Fruit fly (Drosophila melanogaster): ENCODE results near the gene meng.
A peak's percentile ranks its signal among the peaks of the same experiment; 100 is the strongest.

The meng gene

DNA sequence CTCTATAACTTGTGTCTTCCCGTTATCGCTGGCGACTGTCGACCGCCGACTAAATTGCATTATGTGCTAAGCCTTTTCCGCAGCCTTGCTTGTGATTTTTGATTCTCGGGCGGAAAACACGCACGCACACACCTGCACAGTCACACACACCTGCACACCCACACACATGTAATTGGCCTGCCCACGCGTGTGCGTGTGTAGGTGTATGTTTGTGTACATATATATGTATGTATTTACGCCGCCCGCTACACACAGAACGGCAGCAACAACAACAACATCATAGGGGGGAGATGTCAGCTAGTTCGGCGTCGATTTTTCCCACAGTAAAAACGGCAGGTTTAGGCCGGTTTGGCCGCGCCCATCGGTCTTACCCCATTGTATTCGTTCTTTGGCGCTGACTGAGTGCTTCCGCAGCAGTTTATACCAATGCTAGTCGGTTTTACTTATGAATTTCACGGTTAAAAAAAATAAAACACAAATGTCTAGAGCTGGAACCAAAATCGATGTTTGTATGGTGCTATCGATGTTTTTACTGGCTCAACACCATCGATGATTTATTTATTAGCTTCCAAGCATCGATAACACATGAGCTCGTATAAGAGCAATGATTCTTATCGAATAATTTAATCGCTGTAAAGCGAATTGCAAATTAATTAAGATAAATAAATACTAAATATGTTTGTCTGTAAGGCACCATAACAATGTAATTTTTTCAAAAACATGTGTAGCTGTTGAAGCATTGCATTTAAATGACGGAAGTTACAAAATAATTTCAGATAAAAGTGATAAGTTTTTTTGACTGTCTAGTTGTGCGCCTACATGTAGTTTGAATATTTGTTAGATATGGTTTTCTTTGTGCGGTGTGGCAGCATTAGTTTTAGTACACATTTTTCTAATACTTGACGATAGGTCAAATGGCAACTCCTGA lies 19.2 kb upstream of the meng start, which contains the start of gene homer (continued):
- TF ChIP-seq CG7839 (tag; optimal IDR thresholded peaks at IDR 0.05) (no peak), shn (GFP tag; optimal IDR thresholded peaks at IDR 0.05) (no peak), dm (GFP tag; optimal IDR thresholded peaks at IDR 0.05) (peak; percentile 27), CG13624 (GFP tag; optimal IDR thresholded peaks at IDR 0.05) (no peak), unpg (GFP tag; optimal IDR thresholded peaks at IDR 0.05) (no peak), en (GFP tag; optimal IDR thresholded peaks at IDR 0.05) (peak; percentile 11), CG9609 (GFP tag; optimal IDR thresholded peaks at IDR 0.05) (no peak), klu (GFP tag; IDR thresholded peaks at IDR 0.05) (no peak), phol (tag; optimal IDR thresholded peaks at IDR 0.05) (peak; percentile 37), jigr1 (GFP tag; IDR thresholded peaks at IDR 0.05) (no peak), CG2712 (tag; optimal IDR thresholded peaks at IDR 0.05) (peak; percentile 29), NC2α (GFP tag; optimal IDR thresholded peaks at IDR 0.05) (no peak), CG15601 (tag; optimal IDR thresholded peaks at IDR 0.05) (no peak), CG10979 (tag; optimal IDR thresholded peaks at IDR 0.05) (no peak), Lpt (GFP tag; optimal IDR thresholded peaks at IDR 0.05) (no peak), ase (GFP tag; IDR thresholded peaks at IDR 0.05) (no peak), HmgD (GFP tag; optimal IDR thresholded peaks at IDR 0.05) (no peak), CG8478 (optimal IDR thresholded peaks at IDR 0.05) (peak; percentile 94), CG10147 (GFP tag; optimal IDR thresholded peaks at IDR 0.05) (no peak), al (GFP tag; IDR thresholded peaks at IDR 0.05) (no peak), Neu2 (GFP tag; optimal IDR thresholded peaks at IDR 0.05; ENCODE audit: borderline replicate concordance) (no peak), CG15479 (GFP tag; optimal IDR thresholded peaks at IDR 0.05) (no peak), CG4820 (GFP tag; optimal IDR thresholded peaks at IDR 0.05) (no peak), gsb (GFP tag; IDR thresholded peaks at IDR 0.05) (no peak), CG7987 (GFP tag; optimal IDR thresholded peaks at IDR 0.05) (no peak), CG11696 (GFP tag; IDR thresholded peaks at IDR 0.05) (no peak), bowl (GFP tag; IDR thresholded peaks at IDR 0.05) (no peak), CG16815 (GFP tag; optimal IDR thresholded peaks at IDR 0.05) (no peak), gsb-n (tag; optimal IDR thresholded peaks at IDR 0.05) (peak; percentile 48), CG12236 (GFP tag; optimal IDR thresholded peaks at IDR 0.05) (no peak), Meics (GFP tag; optimal IDR thresholded peaks at IDR 0.05) (no peak), wek (GFP tag; optimal IDR thresholded peaks at IDR 0.05) (no peak), CG18011 (GFP tag; optimal IDR thresholded peaks at IDR 0.05) (no peak), Rx (GFP tag; IDR thresholded peaks at IDR 0.05) (no peak), CG4854 (GFP tag; optimal IDR thresholded peaks at IDR 0.05) (no peak), CG10274 (GFP tag; optimal IDR thresholded peaks at IDR 0.05) (no peak), slbo (GFP tag; IDR thresholded peaks at IDR 0.05) (no peak), cas (GFP tag; IDR thresholded peaks at IDR 0.05) (no peak), tgo (GFP tag; IDR thresholded peaks at IDR 0.05) (no peak), CTCF (GFP tag; optimal IDR thresholded peaks at IDR 0.05) (no peak), grau (tag; optimal IDR thresholded peaks at IDR 0.05) (no peak), psq (GFP tag; optimal IDR thresholded peaks at IDR 0.05) (no peak), C15 (GFP tag; IDR thresholded peaks at IDR 0.05) (no peak), CG4404 (GFP tag; IDR thresholded peaks at IDR 0.05) (no peak), schlank (tag; optimal IDR thresholded peaks at IDR 0.05) (no peak), sens-2 (GFP tag; IDR thresholded peaks at IDR 0.05) (no peak), CG7963 (GFP tag; IDR thresholded peaks at IDR 0.05; ENCODE audit: partially characterized antibody) (peak; percentile 95), CG17612 (GFP tag; IDR thresholded peaks at IDR 0.05) (no peak), mld (GFP tag; IDR thresholded peaks at IDR 0.05; ENCODE audit: partially characterized antibody) (peak; percentile 87), run (tag; optimal IDR thresholded peaks at IDR 0.05) (no peak), pros (GFP tag; optimal IDR thresholded peaks at IDR 0.05) (peak; percentile 7)
